Fruit fly (Drosophila melanogaster) whole organism, embryonic: Measurements from ENCODE around the gene CG10165.
A peak's percentile ranks its signal among the peaks of the same experiment; 100 is the strongest.

ENCODE experiments used
- Awh ChIP-seq: fragments of 200-800 bp; sonication (Bioruptor generic); IDR thresholded peaks from 2 replicates; pipeline ENCODE4, ENCODE4 v1.3.6; 2022; ENCODE audit warnings: missing biosample characterization, missing genetic modification characterization
- CG10321 ChIP-seq: fragments of 200-800 bp; sonication (Bioruptor generic); IDR thresholded peaks from 2 replicates; pipeline ENCODE4 v1.3.6; 2022; ENCODE audit warnings: missing biosample characterization, missing genetic modification characterization
- CG10462 ChIP-seq: fragments of 200-800 bp; sonication (Bioruptor generic); optimal IDR thresholded peaks from 2 replicates; lab custom pipeline; 2016; ENCODE audit warnings: missing biosample characterization, missing genetic modification characterization
- CG10565 ChIP-seq: fragments of 200-800 bp; sonication (Bioruptor generic); optimal IDR thresholded peaks from 3 replicates; lab custom pipeline; 2016; ENCODE audit warnings: missing biosample characterization, mild to moderate bottlenecking, missing genetic modification characterization
- CG12219 ChIP-seq: fragments of 200-800 bp; sonication (Bioruptor generic); optimal IDR thresholded peaks from 3 replicates; lab custom pipeline; 2018; ENCODE audit warnings: missing biosample characterization, mild to moderate bottlenecking, missing genetic modification characterization
- CG12299 ChIP-seq: fragments of 200-800 bp; sonication (Bioruptor generic); optimal IDR thresholded peaks from 2 replicates; lab custom pipeline; 2018; ENCODE audit warnings: missing biosample characterization, mild to moderate bottlenecking, missing genetic modification characterization
- CG15269 ChIP-seq: fragments of 200-800 bp; sonication (Bioruptor generic); optimal IDR thresholded peaks from 2 replicates; lab custom pipeline; 2018; ENCODE audit warnings: missing biosample characterization, mild to moderate bottlenecking, missing genetic modification characterization, moderate library complexity
- CG31388 ChIP-seq: fragments of 200-800 bp; sonication (Bioruptor generic); optimal IDR thresholded peaks from 2 replicates; lab custom pipeline; 2016; ENCODE audit warnings: missing biosample characterization, missing genetic modification characterization
- CG3163 ChIP-seq: fragments of 200-800 bp; sonication (Bioruptor generic); optimal IDR thresholded peaks from 3 replicates; lab custom pipeline; 2016; ENCODE audit warnings: missing biosample characterization, missing genetic modification characterization
- CG4424 ChIP-seq: fragments of 200-800 bp; sonication (Bioruptor generic); optimal IDR thresholded peaks from 3 replicates; lab custom pipeline; 2016; ENCODE audit warnings: missing biosample characterization, missing genetic modification characterization
- CG6854 ChIP-seq: fragments of 200-800 bp; sonication (Bioruptor generic); optimal IDR thresholded peaks from 3 replicates; lab custom pipeline; 2017; ENCODE audit warnings: missing biosample characterization, mild to moderate bottlenecking, missing genetic modification characterization
- CG7372 ChIP-seq: fragments of 200-800 bp; sonication (Bioruptor generic); IDR thresholded peaks from 2 replicates; pipeline ENCODE4 v1.3.6; 2022; ENCODE audit warnings: missing biosample characterization, missing genetic modification characterization
- CG9437 ChIP-seq: fragments of 200-800 bp; sonication (Bioruptor generic); optimal IDR thresholded peaks from 2 replicates; lab custom pipeline; 2018; ENCODE audit warnings: missing biosample characterization, mild to moderate bottlenecking, missing genetic modification characterization
- Chrac-16 ChIP-seq: fragments of 200-800 bp; sonication (Bioruptor generic); optimal IDR thresholded peaks from 3 replicates; lab custom pipeline; 2016; ENCODE audit warnings: missing biosample characterization, missing genetic modification characterization
- D ChIP-seq, 2 experiments: fragments of 200-800 bp in 1 of 2; fragments of >200 bp in 1 of 2; sonication (Bioruptor generic) in 1 of 2; optimal IDR thresholded peaks; 2 replicates in 1 of 2; 3 replicates in 1 of 2; lab custom pipeline; 2017; ENCODE audit warnings: mild to moderate bottlenecking in 1 of 2, missing biosample characterization in 1 of 2, missing genetic modification characterization in 1 of 2, missing genetic modification reagents in 1 of 2
- D19A ChIP-seq: fragments of 200-800 bp; optimal IDR thresholded peaks from 3 replicates; lab custom pipeline; 2019; ENCODE audit warnings: missing biosample characterization, mild to moderate bottlenecking, missing genetic modification characterization, moderate library complexity
- Doc2 ChIP-seq: fragments of 200-800 bp; sonication (Bioruptor generic); IDR thresholded peaks from 2 replicates; pipeline ENCODE4 v1.3.6; 2022; ENCODE audit warnings: missing biosample characterization, missing genetic modification characterization
- Ets97D ChIP-seq: fragments of 200-800 bp; sonication (Bioruptor generic); optimal IDR thresholded peaks from 3 replicates; lab custom pipeline; 2016; ENCODE audit warnings: missing biosample characterization, missing genetic modification characterization
- Hr78 ChIP-seq, 2 experiments: fragments of 200-800 bp in 1 of 2; fragments of >200 bp in 1 of 2; sonication (Bioruptor generic) in 1 of 2; optimal IDR thresholded peaks; 2 replicates each; lab custom pipeline; 2017 to 2019; ENCODE audit warnings: missing biosample characterization in 2 of 2, missing genetic modification characterization in 2 of 2, mild to moderate bottlenecking in 1 of 2, moderate library complexity in 1 of 2
- Lpt ChIP-seq: fragments of >200 bp; optimal IDR thresholded peaks from 2 replicates; lab custom pipeline; 2018; ENCODE audit warnings: missing biosample characterization, missing genetic modification characterization
- MESR4 ChIP-seq: fragments of 200-800 bp; sonication (Bioruptor generic); optimal IDR thresholded peaks from 2 replicates; lab custom pipeline; 2018; ENCODE audit warnings: missing biosample characterization, mild to moderate bottlenecking, missing genetic modification characterization, moderate library complexity
- Myb ChIP-seq: fragments of 200-800 bp; sonication (Bioruptor generic); optimal IDR thresholded peaks from 2 replicates; lab custom pipeline; 2016; ENCODE audit warnings: missing biosample characterization, missing genetic modification characterization
- Neu2 ChIP-seq: fragments of 200-800 bp; sonication (Bioruptor generic); optimal IDR thresholded peaks from 3 replicates; lab custom pipeline; 2016; ENCODE audit warnings: missing biosample characterization, missing genetic modification characterization, borderline replicate concordance
- Oaz ChIP-seq: fragments of 200-800 bp; sonication (Bioruptor generic); IDR thresholded peaks from 2 replicates; pipeline ENCODE4 v1.3.6; 2022; ENCODE audit warnings: missing biosample characterization, missing genetic modification characterization
- Taf1 ChIP-seq: fragments of 200-800 bp; sonication (Bioruptor generic); IDR thresholded peaks from 2 replicates; pipeline ENCODE4 v1.3.6; 2022; ENCODE audit warnings: missing biosample characterization, missing genetic modification characterization
- ase ChIP-seq: fragments of 200-800 bp; sonication (Bioruptor generic); IDR thresholded peaks from 3 replicates; pipeline ENCODE4 v1.3.6; 2022; ENCODE audit warnings: missing biosample characterization, missing genetic modification characterization
- bigmax ChIP-seq: fragments of 200-800 bp; sonication (Bioruptor generic); optimal IDR thresholded peaks from 2 replicates; lab custom pipeline; 2018; ENCODE audit warnings: missing biosample characterization, mild to moderate bottlenecking, missing genetic modification characterization
- cas ChIP-seq: fragments of 200-800 bp; sonication (Bioruptor generic); IDR thresholded peaks from 2 replicates; pipeline ENCODE4 v1.3.6; 2022; ENCODE audit warnings: missing biosample characterization, missing genetic modification characterization
- dmrt99B ChIP-seq: fragments of 200-800 bp; sonication (Bioruptor generic); optimal IDR thresholded peaks from 2 replicates; lab custom pipeline; 2018; ENCODE audit warnings: missing biosample characterization, mild to moderate bottlenecking, missing genetic modification characterization, moderate library complexity
- gce ChIP-seq: fragments of 200-800 bp; sonication (Bioruptor generic); IDR thresholded peaks from 3 replicates; pipeline ENCODE4 v1.3.6; 2022; ENCODE audit warnings: missing biosample characterization, missing genetic modification characterization
- lbe ChIP-seq: fragments of 200-800 bp; sonication (Bioruptor generic); optimal IDR thresholded peaks from 2 replicates; lab custom pipeline; 2016; ENCODE audit warnings: missing biosample characterization, mild to moderate bottlenecking, missing genetic modification characterization
- lola ChIP-seq, 3 experiments: fragments of >200 bp in 2 of 3; fragments of 200-800 bp in 1 of 3; sonication (Bioruptor generic) in 1 of 3; optimal IDR thresholded peaks; 2 replicates each; lab custom pipeline; 2017 to 2019; ENCODE audit warnings: missing biosample characterization in 3 of 3, missing genetic modification characterization in 3 of 3, mild to moderate bottlenecking in 1 of 3, moderate library complexity in 1 of 3
- mld ChIP-seq: fragments of 200-800 bp; sonication (Bioruptor generic); IDR thresholded peaks from 3 replicates; pipeline ENCODE4 v1.3.6; 2022; ENCODE audit warnings: missing biosample characterization, missing genetic modification characterization; ENCODE audit not compliant: partially characterized antibody
- nmo ChIP-seq: fragments of 200-800 bp; sonication (Bioruptor generic); optimal IDR thresholded peaks from 2 replicates; lab custom pipeline; 2018; ENCODE audit warnings: missing biosample characterization, mild to moderate bottlenecking, missing genetic modification characterization, moderate library complexity
- oc ChIP-seq: fragments of 200-800 bp; sonication (Bioruptor generic); optimal IDR thresholded peaks from 2 replicates; lab custom pipeline; 2018; ENCODE audit warnings: missing biosample characterization, mild to moderate bottlenecking, missing genetic modification characterization, moderate library complexity
- psq ChIP-seq: fragments of 200-800 bp; sonication (Bioruptor generic); optimal IDR thresholded peaks from 2 replicates; lab custom pipeline; 2017; ENCODE audit warnings: missing biosample characterization, missing genetic modification characterization
- pum ChIP-seq: fragments of 200-800 bp; sonication (Bioruptor generic); optimal IDR thresholded peaks from 2 replicates; lab custom pipeline; 2016; ENCODE audit warnings: missing biosample characterization, missing genetic modification characterization
- sc ChIP-seq, 3 experiments: fragments of >200 bp in 2 of 3; fragments of 200-800 bp in 1 of 3; sonication (Bioruptor generic) in 1 of 3; optimal IDR thresholded peaks; 2 replicates in 2 of 3; 3 replicates in 1 of 3; lab custom pipeline; 2017; ENCODE audit warnings: mild to moderate bottlenecking in 1 of 3, missing biosample characterization in 1 of 3, missing genetic modification characterization in 1 of 3, missing genetic modification reagents in 1 of 3
- sens-2 ChIP-seq: fragments of 200-800 bp; sonication (Bioruptor generic); IDR thresholded peaks from 2 replicates; pipeline ENCODE4 v1.3.6; 2022; ENCODE audit warnings: missing biosample characterization, missing genetic modification characterization
- slp2 ChIP-seq: fragments of 200-800 bp; sonication (Bioruptor generic); optimal IDR thresholded peaks from 2 replicates; lab custom pipeline; 2016; ENCODE audit warnings: missing biosample characterization, missing genetic modification characterization
- sna ChIP-seq: fragments of 200-800 bp; sonication (Bioruptor generic); IDR thresholded peaks from 2 replicates; pipeline ENCODE4 v1.3.6; 2022; ENCODE audit warnings: missing biosample characterization, missing genetic modification characterization; ENCODE audit not compliant: partially characterized antibody
- stc ChIP-seq: fragments of 200-800 bp; sonication (Bioruptor generic); IDR thresholded peaks from 2 replicates; pipeline ENCODE4 v1.3.6; 2022; ENCODE audit warnings: missing biosample characterization, missing genetic modification characterization
- tap ChIP-seq: fragments of 200-800 bp; optimal IDR thresholded peaks from 3 replicates; lab custom pipeline; 2019; ENCODE audit warnings: missing biosample characterization, mild to moderate bottlenecking, missing genetic modification characterization, moderate library complexity
- toy ChIP-seq: fragments of 200-800 bp; sonication (Bioruptor generic); IDR thresholded peaks from 2 replicates; pipeline ENCODE4 v1.3.6; 2022; ENCODE audit warnings: missing biosample characterization, missing genetic modification characterization
- unc-4 ChIP-seq: fragments of 200-800 bp; sonication (Bioruptor generic); IDR thresholded peaks from 2 replicates; pipeline ENCODE4 v1.3.6; 2022; ENCODE audit warnings: missing biosample characterization, missing genetic modification characterization; ENCODE audit not compliant: partially characterized antibody
- yki ChIP-seq: fragments of >200 bp; optimal IDR thresholded peaks from 3 replicates; lab custom pipeline; 2018
- z ChIP-seq: fragments of 200-800 bp; sonication (Bioruptor generic); IDR thresholded peaks from 3 replicates; pipeline ENCODE4 v1.3.6; 2022; ENCODE audit warnings: missing biosample characterization, missing genetic modification characterization
- zf30C ChIP-seq: fragments of 200-800 bp; sonication (Bioruptor generic); optimal IDR thresholded peaks from 3 replicates; lab custom pipeline; 2018; ENCODE audit warnings: missing biosample characterization, mild to moderate bottlenecking, missing genetic modification characterization

CG10165 gene

DNA sequence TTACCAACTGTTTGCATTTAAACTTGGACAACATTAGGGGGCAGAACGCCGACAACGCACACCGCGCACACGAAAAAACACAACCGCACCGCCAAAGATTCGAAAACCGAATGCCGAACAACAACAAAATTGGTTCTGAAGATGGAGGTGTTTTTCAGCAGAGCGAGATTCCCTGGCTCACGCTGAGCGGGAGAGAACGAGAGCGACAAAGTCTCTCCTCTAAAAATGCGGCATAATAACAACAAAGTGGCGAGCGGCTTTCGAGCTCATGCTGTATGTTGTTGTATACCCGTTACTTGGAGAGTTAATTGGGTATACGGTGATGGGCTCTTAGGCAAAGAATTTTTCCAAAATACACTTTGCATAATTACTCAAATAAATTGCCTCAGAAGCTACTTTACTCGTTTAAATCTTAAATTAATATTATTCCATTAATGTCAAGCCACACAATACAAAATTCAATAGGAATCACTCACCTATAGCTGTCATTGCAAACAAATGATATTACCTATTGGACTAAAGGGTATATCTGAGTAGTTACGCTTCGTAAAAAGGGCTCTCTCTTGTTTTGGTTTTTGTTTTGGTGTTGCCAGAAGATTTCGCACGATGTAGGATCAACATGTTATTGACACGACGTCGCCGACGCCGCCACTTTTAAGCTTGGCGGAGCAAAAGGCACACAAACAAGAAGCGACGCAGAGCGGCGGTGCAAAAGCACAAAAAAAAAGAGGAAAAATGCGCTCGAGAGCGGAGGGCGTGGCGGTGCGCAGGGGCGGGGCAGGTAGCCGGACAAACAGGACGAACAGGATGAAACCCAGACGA is 42.6 kb upstream of the CG10165 start (continued):
- peak in 1 of 2 experiments; percentile 8 for TF ChIP-seq Hr78 (GFP tag; optimal IDR thresholded peaks at IDR 0.05; lab: Kevin White, UChicago)
- no peak for TF ChIP-seq stc (GFP tag; lab: Robert Waterston, UW)
- TF ChIP-seq Taf1 (GFP tag; lab: Robert Waterston, UW) = 0 out of 2 replicates have a peak, but pooled peaks have one; percentile 28
- TF ChIP-seq CG9437 (GFP tag; lab: Kevin White, UChicago) = peak; percentile 2
- TF ChIP-seq nmo (GFP tag; lab: Kevin White, UChicago) = peak; percentile 52
- TF ChIP-seq toy (GFP tag; lab: Robert Waterston, UW) = no peak
- TF ChIP-seq oc = no peak
- TF ChIP-seq z = peak; percentile 63; the same call in 2 of the 3 replicates
- TF ChIP-seq lbe (GFP tag; lab: Kevin White, UChicago) = peak; percentile 93
- no peak for TF ChIP-seq psq (GFP tag; lab: Kevin White, UChicago)
- TF ChIP-seq CG10462 (GFP tag; lab: Kevin White, UChicago) = no peak
- peak; percentile 42 for TF ChIP-seq CG4424 (GFP tag; lab: Kevin White, UChicago)
- TF ChIP-seq CG7372 = 0 out of 2 replicates have a peak, but pooled peaks have one; percentile 6
- peak in 1 of 3 experiments; percentile 46 for TF ChIP-seq lola (GFP tag; optimal IDR thresholded peaks at IDR 0.05; lab: Kevin White, UChicago)
- no peak for TF ChIP-seq MESR4 (GFP tag; lab: Kevin White, UChicago)
- peak; percentile 32 for TF ChIP-seq Ets97D (GFP tag; lab: Kevin White, UChicago)
- peak; percentile 5 for TF ChIP-seq pum (GFP tag; lab: Kevin White, UChicago)
- peak; percentile 25 for TF ChIP-seq Myb (GFP tag; lab: Kevin White, UChicago)
- TF ChIP-seq mld (GFP tag; lab: Robert Waterston, UW) = 0 out of 3 replicates have a peak, but pooled peaks have one; percentile 54
- peak; percentile 75 for TF ChIP-seq CG15269 (tag; lab: Kevin White, UChicago)
- TF ChIP-seq gce (GFP tag; lab: Robert Waterston, UW) = no peak
- TF ChIP-seq CG10565 (GFP tag; lab: Kevin White, UChicago) = no peak
- 0 out of 3 replicates have a peak, but pooled peaks have one; percentile 14 for TF ChIP-seq ase
- TF ChIP-seq D19A = peak; percentile 84
- TF ChIP-seq CG31388 (GFP tag; lab: Kevin White, UChicago) = no peak
- TF ChIP-seq D (optimal IDR thresholded peaks at IDR 0.05; lab: Kevin White, UChicago) = no peak
- TF ChIP-seq D (GFP tag; optimal IDR thresholded peaks at IDR 0.05; lab: Kevin White, UChicago) = peak; percentile 44
- no peak for TF ChIP-seq zf30C (GFP tag; lab: Kevin White, UChicago)
- TF ChIP-seq sna (GFP tag; lab: Robert Waterston, UW) = no peak
- TF ChIP-seq cas = no peak
- TF ChIP-seq Neu2 (GFP tag; lab: Kevin White, UChicago) = no peak
- TF ChIP-seq Doc2 (GFP tag; lab: Robert Waterston, UW) = no peak
- no peak for TF ChIP-seq Oaz (GFP tag; lab: Robert Waterston, UW)
- no peak for TF ChIP-seq Lpt (GFP tag; lab: Kevin White, UChicago)
- TF ChIP-seq bigmax (GFP tag; lab: Kevin White, UChicago) = no peak
- TF ChIP-seq sc (optimal IDR thresholded peaks at IDR 0.05; lab: Kevin White, UChicago) = no peak
- TF ChIP-seq sc (GFP tag; optimal IDR thresholded peaks at IDR 0.05; lab: Kevin White, UChicago) = no peak
- TF ChIP-seq unc-4 (GFP tag; lab: Robert Waterston, UW) = no peak
- TF ChIP-seq CG6854 (GFP tag; lab: Kevin White, UChicago) = peak; percentile 51
- TF ChIP-seq dmrt99B (tag; lab: Kevin White, UChicago) = peak; percentile 79
- no peak for TF ChIP-seq Awh (GFP tag; lab: Robert Waterston, UW)
- TF ChIP-seq Chrac-16 (GFP tag; lab: Kevin White, UChicago) = peak; percentile 20
- TF ChIP-seq CG10321 = no peak
- peak; percentile 43 for TF ChIP-seq tap (tag; lab: Kevin White, UChicago)
- peak; percentile 66 for TF ChIP-seq CG12299
- TF ChIP-seq CG3163 (GFP tag; lab: Kevin White, UChicago) = no peak
- peak; percentile 53 for TF ChIP-seq CG12219
- peak; percentile 26 for TF ChIP-seq slp2 (GFP tag; lab: Kevin White, UChicago)
- no peak for TF ChIP-seq sens-2 (GFP tag; lab: Robert Waterston, UW)
- peak; percentile 46 for TF ChIP-seq yki (lab: Kevin White, UChicago)
